Fruit fly (Drosophila melanogaster) whole organism, embryonic: ENCODE results near the gene Act87E.
A peak's percentile ranks its signal among the peaks of the same experiment; 100 is the strongest.

Experiments used
- Aef1 ChIP-seq: fragments of 200-800 bp; sonication (Bioruptor generic); IDR thresholded peaks from 3 replicates; pipeline ENCODE4 v1.3.6; 2022; ENCODE audit warnings: missing biosample characterization, missing genetic modification characterization
- Bdp1 ChIP-seq: fragments of 200-800 bp; sonication (Bioruptor generic); optimal IDR thresholded peaks from 3 replicates; lab custom pipeline; 2016; ENCODE audit warnings: missing biosample characterization, missing genetic modification characterization
- CG1024 ChIP-seq: fragments of 200-800 bp; sonication (Bioruptor generic); IDR thresholded peaks from 2 replicates; pipeline ENCODE4 v1.3.6; 2022; ENCODE audit warnings: missing biosample characterization, missing genetic modification characterization
- CG10979 ChIP-seq: fragments of 200-800 bp; sonication (Bioruptor generic); optimal IDR thresholded peaks from 2 replicates; lab custom pipeline; 2018; ENCODE audit warnings: missing biosample characterization, mild to moderate bottlenecking, missing genetic modification characterization, moderate library complexity
- CG11247 ChIP-seq: fragments of 200-800 bp; sonication (Bioruptor generic); IDR thresholded peaks from 2 replicates; pipeline ENCODE4 v1.3.6; 2022; ENCODE audit warnings: missing biosample characterization, missing genetic modification characterization
- CG1233 ChIP-seq: fragments of 200-800 bp; sonication (Bioruptor generic); optimal IDR thresholded peaks from 4 replicates; lab custom pipeline; 2018; ENCODE audit warnings: missing biosample characterization, mild to moderate bottlenecking, missing genetic modification characterization
- CG12769 ChIP-seq: fragments of 200-800 bp; sonication (Bioruptor generic); optimal IDR thresholded peaks from 2 replicates; lab custom pipeline; 2019; ENCODE audit warnings: missing biosample characterization, mild to moderate bottlenecking, missing genetic modification characterization, moderate library complexity
- CG14710 ChIP-seq: fragments of 200-800 bp; sonication (Bioruptor generic); optimal IDR thresholded peaks from 3 replicates; lab custom pipeline; 2019; ENCODE audit warnings: missing biosample characterization, mild to moderate bottlenecking, missing genetic modification characterization, moderate library complexity
- CG15269 ChIP-seq: fragments of 200-800 bp; sonication (Bioruptor generic); optimal IDR thresholded peaks from 2 replicates; lab custom pipeline; 2018; ENCODE audit warnings: missing biosample characterization, mild to moderate bottlenecking, missing genetic modification characterization, moderate library complexity
- CG17359 ChIP-seq: fragments of 200-800 bp; sonication (Bioruptor generic); optimal IDR thresholded peaks from 3 replicates; lab custom pipeline; 2018; ENCODE audit warnings: missing biosample characterization, mild to moderate bottlenecking, missing genetic modification characterization, moderate library complexity
- CG1832 ChIP-seq: fragments of 200-800 bp; sonication (Bioruptor generic); optimal IDR thresholded peaks from 2 replicates; lab custom pipeline; 2017; ENCODE audit warnings: missing biosample characterization, mild to moderate bottlenecking, missing genetic modification characterization, inconsistent platforms
- CG18476 ChIP-seq: fragments of 200-800 bp; sonication (Bioruptor generic); optimal IDR thresholded peaks from 2 replicates; lab custom pipeline; 2016; ENCODE audit warnings: missing biosample characterization, mild to moderate bottlenecking, missing genetic modification characterization
- CG18764 ChIP-seq: fragments of 200-800 bp; sonication (Bioruptor generic); optimal IDR thresholded peaks from 3 replicates; lab custom pipeline; 2016; ENCODE audit warnings: missing biosample characterization, missing genetic modification characterization
- CG2678 ChIP-seq: fragments of 200-800 bp; sonication (Bioruptor generic); optimal IDR thresholded peaks from 3 replicates; lab custom pipeline; 2019; ENCODE audit warnings: missing biosample characterization, mild to moderate bottlenecking, missing genetic modification characterization, moderate library complexity
- CG31388 ChIP-seq: fragments of 200-800 bp; sonication (Bioruptor generic); optimal IDR thresholded peaks from 2 replicates; lab custom pipeline; 2016; ENCODE audit warnings: missing biosample characterization, missing genetic modification characterization
- CG32767 ChIP-seq: fragments of 200-800 bp; sonication (Bioruptor generic); IDR thresholded peaks from 2 replicates; pipeline ENCODE4 v1.3.6; 2022; ENCODE audit warnings: missing biosample characterization, missing genetic modification characterization
- CG3847 ChIP-seq: fragments of 200-800 bp; sonication (Bioruptor generic); IDR thresholded peaks from 2 replicates; pipeline ENCODE4 v1.3.6; 2022; ENCODE audit warnings: missing biosample characterization, missing genetic modification characterization
- CG43689 ChIP-seq: fragments of 200-800 bp; sonication (Bioruptor generic); IDR thresholded peaks from 2 replicates; pipeline ENCODE4 v1.3.6; 2022; ENCODE audit warnings: missing biosample characterization, missing genetic modification characterization
- CG4617 ChIP-seq: fragments of 200-800 bp; sonication (Bioruptor generic); optimal IDR thresholded peaks from 3 replicates; lab custom pipeline; 2016; ENCODE audit warnings: missing biosample characterization, missing genetic modification characterization, borderline replicate concordance
- CoRest ChIP-seq: fragments of 200-800 bp; sonication (Bioruptor generic); optimal IDR thresholded peaks from 3 replicates; lab custom pipeline; 2018; ENCODE audit warnings: missing biosample characterization, mild to moderate bottlenecking, missing genetic modification characterization, moderate library complexity
- Dek ChIP-seq: fragments of 200-800 bp; sonication (Bioruptor generic); optimal IDR thresholded peaks from 3 replicates; lab custom pipeline; 2019; ENCODE audit warnings: missing biosample characterization, mild to moderate bottlenecking, missing genetic modification characterization, moderate library complexity
- Dip3 ChIP-seq: fragments of 200-800 bp; sonication (Bioruptor generic); optimal IDR thresholded peaks from 3 replicates; lab custom pipeline; 2016; ENCODE audit warnings: missing biosample characterization, missing genetic modification characterization
- Eip74EF ChIP-seq, 2 experiments: fragments of 200-800 bp in 1 of 2; fragments of >200 bp in 1 of 2; sonication (Bioruptor generic) in 1 of 2; optimal IDR thresholded peaks; 2 replicates each; lab custom pipeline; 2017 to 2019; ENCODE audit warnings: missing biosample characterization in 2 of 2, missing genetic modification characterization in 2 of 2, mild to moderate bottlenecking in 1 of 2, moderate library complexity in 1 of 2
- H2.0 ChIP-seq: fragments of 200-800 bp; sonication (Bioruptor generic); IDR thresholded peaks from 2 replicates; pipeline ENCODE4 v1.3.6; 2022; ENCODE audit warnings: missing biosample characterization, missing genetic modification characterization
- HLH3B ChIP-seq: fragments of 200-800 bp; sonication (Bioruptor generic); IDR thresholded peaks from 2 replicates; pipeline ENCODE4 v1.3.6; 2022; ENCODE audit warnings: missing biosample characterization, missing genetic modification characterization
- MESR4 ChIP-seq: fragments of 200-800 bp; sonication (Bioruptor generic); optimal IDR thresholded peaks from 2 replicates; lab custom pipeline; 2018; ENCODE audit warnings: missing biosample characterization, mild to moderate bottlenecking, missing genetic modification characterization, moderate library complexity
- Mes4 ChIP-seq: fragments of 200-800 bp; sonication (Bioruptor generic); optimal IDR thresholded peaks from 2 replicates; lab custom pipeline; 2016; ENCODE audit warnings: missing biosample characterization, missing genetic modification characterization
- Mrtf ChIP-seq: fragments of 200-800 bp; sonication (Bioruptor generic); IDR thresholded peaks from 3 replicates; pipeline ENCODE4 v1.3.6; 2022; ENCODE audit warnings: missing biosample characterization, missing genetic modification characterization
- Oaz ChIP-seq: fragments of 200-800 bp; sonication (Bioruptor generic); IDR thresholded peaks from 2 replicates; pipeline ENCODE4 v1.3.6; 2022; ENCODE audit warnings: missing biosample characterization, missing genetic modification characterization
- Rx ChIP-seq: fragments of 200-800 bp; sonication (Bioruptor generic); IDR thresholded peaks from 2 replicates; pipeline ENCODE4 v1.3.6; 2022; ENCODE audit warnings: missing biosample characterization, missing genetic modification characterization
- Sox100B ChIP-seq: fragments of 200-800 bp; sonication (Bioruptor generic); optimal IDR thresholded peaks from 3 replicates; lab custom pipeline; 2018; ENCODE audit warnings: missing biosample characterization, mild to moderate bottlenecking, missing genetic modification characterization
- Vsx1 ChIP-seq: fragments of 200-800 bp; sonication (Bioruptor generic); optimal IDR thresholded peaks from 2 replicates; lab custom pipeline; 2017; ENCODE audit warnings: missing biosample characterization, mild to moderate bottlenecking, missing genetic modification characterization, missing genetic modification reagents
- Xbp1 ChIP-seq: fragments of 200-800 bp; sonication (Bioruptor generic); optimal IDR thresholded peaks from 3 replicates; lab custom pipeline; 2016; ENCODE audit warnings: missing biosample characterization, mild to moderate bottlenecking, missing genetic modification characterization
- ab ChIP-seq: fragments of 200-800 bp; sonication (Bioruptor generic); optimal IDR thresholded peaks from 2 replicates; lab custom pipeline; 2016; ENCODE audit warnings: missing biosample characterization, missing genetic modification characterization
- ara ChIP-seq: fragments of 200-800 bp; sonication (Bioruptor generic); IDR thresholded peaks from 2 replicates; pipeline ENCODE4 v1.3.6; 2022; ENCODE audit warnings: missing biosample characterization, missing genetic modification characterization
- br ChIP-seq: fragments of >200 bp; optimal IDR thresholded peaks from 2 replicates; lab custom pipeline; 2017
- cad ChIP-seq: fragments of >200 bp; optimal IDR thresholded peaks from 2 replicates; lab custom pipeline; 2017; ENCODE audit warnings: missing biosample characterization, missing genetic modification characterization
- ci ChIP-seq: fragments of 200-800 bp; sonication (Bioruptor generic); IDR thresholded peaks from 3 replicates; pipeline ENCODE4 v1.3.6; 2022; ENCODE audit warnings: missing biosample characterization, missing genetic modification characterization
- crc ChIP-seq: fragments of 200-800 bp; sonication (Bioruptor generic); optimal IDR thresholded peaks from 2 replicates; lab custom pipeline; 2016; ENCODE audit warnings: missing biosample characterization, missing genetic modification characterization
- crol ChIP-seq: fragments of 200-800 bp; sonication (Bioruptor generic); IDR thresholded peaks from 2 replicates; pipeline ENCODE4 v1.3.6; 2022; ENCODE audit warnings: missing biosample characterization, missing genetic modification characterization
- disco-r ChIP-seq: fragments of 200-800 bp; sonication (Bioruptor generic); optimal IDR thresholded peaks from 2 replicates; lab custom pipeline; 2016; ENCODE audit warnings: missing biosample characterization, missing genetic modification characterization
- en ChIP-seq: fragments of 200-800 bp; sonication (Bioruptor generic); optimal IDR thresholded peaks from 2 replicates; lab custom pipeline; 2016; ENCODE audit warnings: missing biosample characterization, missing genetic modification characterization
- fd102C ChIP-seq: fragments of 200-800 bp; sonication (Bioruptor generic); optimal IDR thresholded peaks from 2 replicates; lab custom pipeline; 2018; ENCODE audit warnings: missing biosample characterization, mild to moderate bottlenecking, missing genetic modification characterization, moderate library complexity
- fru ChIP-seq: fragments of >200 bp; optimal IDR thresholded peaks from 2 replicates; lab custom pipeline; 2017
- grn ChIP-seq: fragments of 200-800 bp; sonication (Bioruptor generic); optimal IDR thresholded peaks from 3 replicates; lab custom pipeline; 2017; ENCODE audit warnings: missing biosample characterization, missing genetic modification characterization
- ham ChIP-seq: fragments of 200-800 bp; sonication (Bioruptor generic); IDR thresholded peaks from 2 replicates; pipeline ENCODE4 v1.3.6; 2022; ENCODE audit warnings: missing biosample characterization, missing genetic modification characterization
- jing ChIP-seq: fragments of 200-800 bp; sonication (Bioruptor generic); optimal IDR thresholded peaks from 2 replicates; lab custom pipeline; 2018; ENCODE audit warnings: missing biosample characterization, mild to moderate bottlenecking, missing genetic modification characterization
- kni ChIP-seq: fragments of 200-800 bp; sonication (Bioruptor generic); optimal IDR thresholded peaks from 3 replicates; lab custom pipeline; 2017; ENCODE audit warnings: mild to moderate bottlenecking, missing biosample characterization, missing genetic modification reagents, missing genetic modification characterization
- mam ChIP-seq: fragments of 200-800 bp; sonication (Bioruptor generic); optimal IDR thresholded peaks from 3 replicates; lab custom pipeline; 2016; ENCODE audit warnings: missing biosample characterization, missing genetic modification characterization
- org-1 ChIP-seq: fragments of 200-800 bp; sonication (Bioruptor generic); optimal IDR thresholded peaks from 2 replicates; lab custom pipeline; 2017; ENCODE audit warnings: missing biosample characterization, missing genetic modification characterization
- psq ChIP-seq: fragments of 200-800 bp; sonication (Bioruptor generic); optimal IDR thresholded peaks from 2 replicates; lab custom pipeline; 2017; ENCODE audit warnings: missing biosample characterization, missing genetic modification characterization
- tgo ChIP-seq: fragments of 200-800 bp; sonication (Bioruptor generic); IDR thresholded peaks from 3 replicates; pipeline ENCODE4 v1.3.6; 2022; ENCODE audit warnings: missing biosample characterization, missing genetic modification characterization
- tll ChIP-seq, 2 experiments: fragments of 200-800 bp in 1 of 2; fragments of >200 bp in 1 of 2; sonication (Bioruptor generic) in 1 of 2; optimal IDR thresholded peaks; 2 replicates each; lab custom pipeline; 2017 to 2019; ENCODE audit warnings: missing biosample characterization in 2 of 2, missing genetic modification characterization in 2 of 2, mild to moderate bottlenecking in 1 of 2, moderate library complexity in 1 of 2

Gene Act87E

DNA sequence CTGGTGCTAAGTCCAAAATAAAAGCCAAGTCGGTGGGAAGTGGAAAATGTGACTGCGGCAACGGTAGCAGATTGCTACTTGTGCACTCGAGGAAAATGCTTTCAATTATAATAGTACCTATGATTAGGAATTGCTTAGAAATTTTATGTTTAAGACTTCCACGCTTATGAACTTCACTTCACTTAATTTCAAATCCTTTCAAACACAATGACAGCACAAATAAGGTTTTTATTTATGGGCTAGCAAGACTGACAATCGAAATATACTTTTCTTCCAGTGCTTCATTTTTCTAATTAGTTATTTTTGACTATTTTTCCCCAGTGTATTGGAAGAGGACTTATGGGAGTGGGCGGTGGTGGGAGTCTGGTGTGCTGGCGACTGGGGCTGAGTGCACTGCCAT, 22.6 kb downstream of the Act87E start (continued):
- TF ChIP-seq psq (GFP tag; lab: Kevin White, UChicago) (no peak), CG11247 (no peak), CG32767 (GFP tag; lab: Robert Waterston, UW) (no peak), Eip74EF (GFP tag; optimal IDR thresholded peaks at IDR 0.05; lab: Kevin White, UChicago) (peak in 1 of 2 experiments; percentile 40), fd102C (GFP tag; lab: Kevin White, UChicago) (no peak), ham (GFP tag; lab: Robert Waterston, UW) (no peak), ab (GFP tag; lab: Kevin White, UChicago) (no peak), CG1024 (GFP tag; lab: Robert Waterston, UW) (no peak), mam (no peak), Oaz (GFP tag; lab: Robert Waterston, UW) (no peak), crc (GFP tag; lab: Kevin White, UChicago) (no peak), kni (GFP tag; lab: Kevin White, UChicago) (no peak), Sox100B (GFP tag; lab: Kevin White, UChicago) (peak; percentile 35), CG18764 (GFP tag; lab: Kevin White, UChicago) (peak; percentile 9), disco-r (no peak), Dek (tag; lab: Kevin White, UChicago) (no peak), CG1832 (GFP tag; lab: Kevin White, UChicago) (no peak), CG17359 (tag; lab: Kevin White, UChicago) (peak; percentile 46), MESR4 (GFP tag; lab: Kevin White, UChicago) (no peak), CG43689 (GFP tag; lab: Robert Waterston, UW) (no peak), Mes4 (GFP tag; lab: Kevin White, UChicago) (peak; percentile 27), Vsx1 (GFP tag; lab: Kevin White, UChicago) (no peak), CG31388 (GFP tag; lab: Kevin White, UChicago) (no peak), fru (no peak), CG15269 (no peak), grn (no peak), H2.0 (no peak), ci (0 out of 3 replicates have a peak, but pooled peaks have one; percentile 36), CG3847 (no peak), ara (peak; percentile 57; the same call in 1 of the 2 replicates), Dip3 (no peak), Xbp1 (peak; percentile 14), org-1 (no peak), tll (GFP tag; optimal IDR thresholded peaks at IDR 0.05; lab: Kevin White, UChicago) (no peak), CG4617 (GFP tag; lab: Kevin White, UChicago) (no peak), CG12769 (tag; lab: Kevin White, UChicago) (no peak), CG14710 (tag; lab: Kevin White, UChicago) (peak; percentile 62), jing (GFP tag; lab: Kevin White, UChicago) (peak; percentile 25), Rx (no peak), CoRest (tag; lab: Kevin White, UChicago) (peak; percentile 49), Aef1 (GFP tag; lab: Robert Waterston, UW) (no peak), CG10979 (tag; lab: Kevin White, UChicago) (peak; percentile 80), CG18476 (GFP tag; lab: Kevin White, UChicago) (no peak), Mrtf (GFP tag; lab: Robert Waterston, UW) (no peak), Bdp1 (GFP tag; lab: Kevin White, UChicago) (no peak), HLH3B (GFP tag; lab: Robert Waterston, UW) (no peak), CG2678 (tag; lab: Kevin White, UChicago) (peak; percentile 65), cad (GFP tag; lab: Kevin White, UChicago) (no peak), tgo (GFP tag; lab: Robert Waterston, UW) (0 out of 3 replicates have a peak, but pooled peaks have one; percentile 14), br (lab: Kevin White, UChicago) (no peak), crol (GFP tag; lab: Robert Waterston, UW) (no peak), en (GFP tag; lab: Kevin White, UChicago) (no peak), CG1233 (no peak)
